Worm (Caenorhabditis elegans): Measurements from ENCODE around the gene C35B1.2.

- TF ChIP-seq nfya-2 (GFP tag; IDR thresholded peaks at IDR 0.05) (no peak), Y79H2A.3 (GFP tag; conservative IDR thresholded peaks at IDR 0.05) (no peak), egl-18 (GFP tag; IDR thresholded peaks at IDR 0.05) (no peak), chd-7 (tag; optimal IDR thresholded peaks at IDR 0.05) (no peak), lin-35 (GFP tag; optimal IDR thresholded peaks at IDR 0.05) (no peak), unc-130 (GFP tag; optimal IDR thresholded peaks at IDR 0.05) (no peak), F39B2.1 (GFP tag; IDR thresholded peaks at IDR 0.05) (no peak), ztf-26 (tag; optimal IDR thresholded peaks at IDR 0.05) (no peak), lin-26 (GFP tag; IDR thresholded peaks at IDR 0.05) (no peak), aptf-3 (GFP tag; IDR thresholded peaks at IDR 0.05) (no peak), ets-4 (GFP tag; optimal IDR thresholded peaks at IDR 0.05) (no peak), ceh-58 (GFP tag; IDR thresholded peaks at IDR 0.05) (no peak)
Observed at ce11 chrIV:4041006-4041405, 45.0 kb upstream of the C35B1.2 start.

Data from whole organism, young adult.